Fruit fly (Drosophila melanogaster): Measurements from ENCODE around the gene Lsp2.

DNA sequence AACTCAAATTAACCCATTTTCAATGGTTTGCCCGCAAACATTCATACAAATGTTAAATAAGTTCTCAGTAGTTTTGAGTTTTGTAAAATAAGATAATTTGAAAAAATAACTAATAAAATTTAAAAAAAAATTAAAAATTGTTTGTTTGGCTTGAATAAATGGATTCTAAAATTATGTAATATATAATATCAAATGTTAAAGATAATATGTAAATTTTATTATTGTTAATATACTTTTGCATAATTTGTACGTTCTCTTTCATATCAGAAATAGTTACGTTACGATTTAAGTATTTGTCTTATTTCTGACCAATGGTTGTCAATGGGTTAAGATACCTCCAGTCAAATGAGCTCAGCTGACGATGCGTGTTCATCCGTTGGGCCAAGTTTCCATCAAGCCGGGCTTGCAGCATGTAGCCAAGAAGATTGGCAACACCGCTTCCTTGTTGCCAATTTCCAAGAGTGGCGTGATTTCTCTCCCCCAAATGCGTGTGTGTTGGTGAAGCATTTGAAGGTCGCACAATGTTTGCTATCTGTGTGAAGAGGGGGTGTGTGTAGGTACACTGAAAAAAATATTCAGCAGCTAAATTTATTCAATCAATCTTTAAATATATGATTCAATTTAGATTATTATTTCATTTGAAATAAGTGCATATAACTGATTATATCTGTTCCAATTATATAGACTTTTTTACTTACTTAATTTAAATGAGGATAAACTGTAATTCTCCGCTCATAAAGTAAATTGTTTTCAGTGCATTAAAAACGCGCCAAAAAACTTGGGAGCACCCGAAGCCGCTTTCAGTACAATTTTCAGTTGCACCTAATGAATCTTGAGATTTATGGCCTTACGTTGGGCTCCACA is 32.2 kb upstream of the Lsp2 start:
- TF ChIP-seq CG33017 (tag; optimal IDR thresholded peaks at IDR 0.05): no peak
- no peak for TF ChIP-seq cic (GFP tag; optimal IDR thresholded peaks at IDR 0.05)
- no peak for TF ChIP-seq CG5204 (GFP tag; optimal IDR thresholded peaks at IDR 0.05)
